Fruit fly (Drosophila melanogaster): Measurements from ENCODE around the gene Jarid2.

The Jarid2 gene

dm6 chr3L:9497249-9497648 lies 20.4 kb downstream of the Jarid2 start:
- TF ChIP-seq Myc (optimal IDR thresholded peaks at IDR 0.05) (no peak), Sin3A (optimal IDR thresholded peaks at IDR 0.05) (no peak), psq (optimal IDR thresholded peaks at IDR 0.05) (no peak), h (optimal IDR thresholded peaks at IDR 0.05) (no peak), insv (optimal IDR thresholded peaks at IDR 0.05) (no peak), ttk (optimal IDR thresholded peaks at IDR 0.05) (no peak)

DNA sequence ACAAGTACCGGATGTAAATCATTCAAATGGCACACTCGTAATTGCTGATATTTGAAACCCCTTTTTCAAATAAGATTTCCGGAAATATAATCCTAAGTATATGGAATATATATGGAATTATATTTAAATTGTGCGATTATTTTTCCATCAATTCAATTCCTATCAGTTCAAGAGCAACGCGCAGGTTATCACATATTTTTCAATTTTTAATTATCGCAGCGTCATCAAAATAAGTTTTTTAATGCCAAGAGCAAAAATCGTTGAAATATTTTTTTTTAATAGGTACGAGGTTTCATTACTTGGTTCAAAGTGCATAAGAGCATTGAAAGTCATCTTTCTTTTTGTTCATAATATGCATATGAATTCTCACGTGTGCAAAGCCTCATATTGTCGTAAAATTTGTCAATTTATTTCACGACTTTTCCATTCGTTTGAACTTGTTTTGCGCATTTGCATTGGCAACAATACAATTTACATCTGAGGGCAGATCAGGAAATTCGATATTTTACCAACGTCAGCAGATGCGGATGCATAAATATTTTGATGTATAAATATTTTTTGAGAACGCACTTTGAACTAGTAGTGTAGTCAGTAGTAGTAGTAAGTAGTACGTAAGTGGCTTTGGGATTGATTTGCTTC lies 21.3 kb downstream of the Jarid2 start:
- TF ChIP-seq h (optimal IDR thresholded peaks at IDR 0.05) (no peak), psq (optimal IDR thresholded peaks at IDR 0.05) (no peak), Myc (optimal IDR thresholded peaks at IDR 0.05) (no peak), insv (optimal IDR thresholded peaks at IDR 0.05) (no peak), Sin3A (optimal IDR thresholded peaks at IDR 0.05) (no peak), ttk (optimal IDR thresholded peaks at IDR 0.05) (no peak)

DNA sequence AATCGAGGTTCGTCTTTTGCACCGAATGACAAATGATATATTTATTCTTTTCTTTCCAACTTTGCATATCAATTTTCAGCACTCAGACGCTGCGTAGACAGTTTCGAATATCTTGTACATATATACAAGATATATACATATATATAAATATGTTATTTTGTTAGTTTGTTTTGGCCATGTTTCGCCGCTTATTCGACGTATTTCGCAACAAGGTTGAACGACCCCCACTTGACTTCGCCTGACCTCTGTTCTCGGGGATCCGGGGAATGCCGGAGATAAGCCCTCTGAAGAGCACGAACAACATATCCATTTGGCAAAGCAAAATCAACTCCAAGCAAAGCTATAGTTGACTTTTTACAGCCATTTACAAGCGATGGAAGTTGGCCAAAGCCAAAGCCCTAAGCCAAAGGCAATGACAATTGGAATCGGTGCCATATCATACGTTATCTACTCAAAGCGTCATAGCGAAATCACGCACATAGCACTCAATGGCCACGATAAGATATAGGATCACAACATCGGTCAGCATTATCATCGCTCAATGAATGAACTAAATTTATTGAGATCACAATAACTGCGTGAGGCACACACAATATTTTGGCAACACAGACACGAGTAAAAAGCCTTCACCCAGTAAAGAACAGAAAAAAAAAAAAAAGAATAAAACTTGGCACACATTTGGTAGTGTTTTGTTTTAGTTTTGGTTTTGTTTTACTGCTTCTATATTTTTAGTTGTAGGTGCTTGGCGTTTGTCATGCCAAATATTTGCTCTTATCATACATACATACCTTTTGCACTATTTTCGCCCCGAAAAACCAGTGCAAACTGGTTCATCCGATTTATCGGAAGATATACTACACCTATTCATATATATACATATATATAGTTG lies 23.3 kb downstream of the Jarid2 start:
- TF ChIP-seq insv (optimal IDR thresholded peaks at IDR 0.05) (no peak), Myc (optimal IDR thresholded peaks at IDR 0.05) (no peak), ttk (optimal IDR thresholded peaks at IDR 0.05) (no peak), h (optimal IDR thresholded peaks at IDR 0.05) (no peak), Sin3A (optimal IDR thresholded peaks at IDR 0.05) (no peak), psq (optimal IDR thresholded peaks at IDR 0.05) (no peak)

dm6 chr3L:9501298-9501697 lies 24.5 kb downstream of the Jarid2 start:
- TF ChIP-seq psq (optimal IDR thresholded peaks at IDR 0.05) (no peak), insv (optimal IDR thresholded peaks at IDR 0.05) (no peak), ttk (optimal IDR thresholded peaks at IDR 0.05) (no peak), Myc (optimal IDR thresholded peaks at IDR 0.05) (no peak)

dm6 chr3L:9502294-9502693 lies 25.5 kb downstream of the Jarid2 start:
- TF ChIP-seq h (optimal IDR thresholded peaks at IDR 0.05) (no peak), psq (optimal IDR thresholded peaks at IDR 0.05) (no peak), insv (optimal IDR thresholded peaks at IDR 0.05) (no peak), Sin3A (optimal IDR thresholded peaks at IDR 0.05) (no peak), ttk (optimal IDR thresholded peaks at IDR 0.05) (no peak), Myc (optimal IDR thresholded peaks at IDR 0.05) (no peak)

dm6 chr3L:9502856-9503255 lies 26.0 kb downstream of the Jarid2 start:
- TF ChIP-seq Sin3A (optimal IDR thresholded peaks at IDR 0.05) = no peak

dm6 chr3L:9503552-9504317 lies 26.9 kb downstream of the Jarid2 start:
- TF ChIP-seq h (optimal IDR thresholded peaks at IDR 0.05) (no peak), psq (optimal IDR thresholded peaks at IDR 0.05) (no peak), Myc (optimal IDR thresholded peaks at IDR 0.05) (no peak), ttk (optimal IDR thresholded peaks at IDR 0.05) (no peak), Sin3A (optimal IDR thresholded peaks at IDR 0.05) (no peak), insv (optimal IDR thresholded peaks at IDR 0.05) (no peak)

dm6 chr3L:9504530-9504929 lies 27.7 kb downstream of the Jarid2 start:
- TF ChIP-seq insv (optimal IDR thresholded peaks at IDR 0.05) = no peak
- no peak for TF ChIP-seq h (optimal IDR thresholded peaks at IDR 0.05)
- TF ChIP-seq Myc (optimal IDR thresholded peaks at IDR 0.05) = no peak
- TF ChIP-seq psq (optimal IDR thresholded peaks at IDR 0.05) = no peak
- TF ChIP-seq ttk (optimal IDR thresholded peaks at IDR 0.05) = no peak
- TF ChIP-seq Sin3A (optimal IDR thresholded peaks at IDR 0.05) = no peak

DNA sequence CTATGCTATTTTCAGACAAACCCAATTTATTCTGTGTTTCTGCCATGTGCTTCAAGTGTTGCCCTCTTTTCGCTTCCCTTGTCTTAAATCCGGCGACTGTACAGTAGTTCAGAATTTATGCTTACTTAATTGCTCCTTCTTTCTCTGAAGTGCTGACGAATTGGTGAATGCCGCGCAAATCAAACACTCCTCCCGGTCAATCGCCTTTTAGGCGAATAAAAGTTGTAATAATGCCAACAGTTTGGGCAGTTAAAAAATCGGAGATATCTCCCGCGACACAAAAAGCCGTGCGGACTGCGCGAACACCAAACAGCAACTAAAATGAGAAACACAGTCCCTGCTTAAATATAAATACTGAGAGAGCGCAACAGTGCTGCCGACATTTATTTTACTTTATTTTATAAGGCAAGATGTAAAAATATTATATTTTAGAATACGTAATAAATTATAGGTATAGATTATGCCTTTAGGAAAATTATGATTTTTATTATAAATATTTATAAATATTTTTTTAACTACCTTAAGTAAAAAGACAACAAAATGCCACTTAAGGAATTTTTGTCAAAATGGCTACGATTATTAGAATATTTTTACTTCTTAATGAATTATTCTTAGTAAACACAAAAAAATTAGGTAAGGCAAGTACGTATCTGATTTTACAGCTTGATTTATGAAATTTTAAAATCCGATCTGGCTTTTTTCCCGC lies 28.3 kb downstream of the Jarid2 start, which contains the start of gene path:
Gene path, minus strand, starts transcription at position 322 of the 706 bp plus-strand sequence.
- TF ChIP-seq psq (optimal IDR thresholded peaks at IDR 0.05) (no peak), insv (optimal IDR thresholded peaks at IDR 0.05) (no peak), Myc (optimal IDR thresholded peaks at IDR 0.05) (no peak), Sin3A (optimal IDR thresholded peaks at IDR 0.05) (no peak)

DNA sequence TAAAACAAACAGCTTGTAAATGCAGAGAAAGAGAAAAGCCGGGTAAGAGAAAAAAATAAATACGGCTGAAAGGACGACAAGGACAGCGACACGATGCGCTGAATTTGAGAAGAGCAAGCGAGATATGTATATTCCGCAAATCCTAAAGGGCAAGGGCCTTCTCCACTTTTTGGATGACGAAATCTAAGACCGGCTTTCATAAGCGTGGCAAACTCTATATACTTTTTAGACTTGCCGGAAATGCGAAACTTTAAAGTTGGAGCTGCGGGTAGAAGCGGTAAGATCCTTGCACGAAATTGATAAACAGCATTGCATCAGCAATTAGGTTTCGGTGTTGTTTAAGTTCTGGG lies 28.9 kb downstream of the Jarid2 start:
- TF ChIP-seq Sin3A (optimal IDR thresholded peaks at IDR 0.05) (no peak), h (optimal IDR thresholded peaks at IDR 0.05) (no peak), insv (optimal IDR thresholded peaks at IDR 0.05) (no peak), Myc (optimal IDR thresholded peaks at IDR 0.05) (no peak), psq (optimal IDR thresholded peaks at IDR 0.05) (no peak), ttk (optimal IDR thresholded peaks at IDR 0.05) (no peak)

- TF ChIP-seq ttk (optimal IDR thresholded peaks at IDR 0.05) = no peak
- no peak for TF ChIP-seq insv (optimal IDR thresholded peaks at IDR 0.05)
- TF ChIP-seq Myc (optimal IDR thresholded peaks at IDR 0.05) = no peak
- no peak for TF ChIP-seq Sin3A (optimal IDR thresholded peaks at IDR 0.05)
- TF ChIP-seq psq (optimal IDR thresholded peaks at IDR 0.05) = no peak
- no peak for TF ChIP-seq h (optimal IDR thresholded peaks at IDR 0.05)
These were observed 29.6 kb downstream of the Jarid2 start for dm6 chr3L:9506421-9506820.

- TF ChIP-seq Myc (optimal IDR thresholded peaks at IDR 0.05) (no peak), Sin3A (optimal IDR thresholded peaks at IDR 0.05) (no peak)
These were observed 31.8 kb downstream of the Jarid2 start for dm6 chr3L:9508653-9509036.

Measured in Kc167 (cell line).